Fruit fly (Drosophila melanogaster) whole organism, prepupa: ENCODE data around the gene CG31224.
A peak's percentile ranks its signal among the peaks of the same experiment; 100 is the strongest.

ENCODE experiments used
- Blimp-1 ChIP-seq: fragments of 200-800 bp; sonication (Bioruptor generic); optimal IDR thresholded peaks from 3 replicates; lab custom pipeline; 2017; ENCODE audit warnings: missing biosample characterization, missing genetic modification characterization, mild to moderate bottlenecking, moderate library complexity, missing genetic modification reagents
- CG10631 ChIP-seq: fragments of 200-800 bp; sonication (Bioruptor generic); optimal IDR thresholded peaks from 2 replicates; lab custom pipeline; 2016; ENCODE audit warnings: missing biosample characterization, missing genetic modification characterization
- CG11294 ChIP-seq: fragments of 200-800 bp; sonication (Bioruptor generic); IDR thresholded peaks from 2 replicates; pipeline ENCODE4 v1.3.6; 2022; ENCODE audit warnings: missing biosample characterization, missing genetic modification characterization
- CG11762 ChIP-seq: fragments of 200-800 bp; sonication (Bioruptor generic); optimal IDR thresholded peaks from 3 replicates; lab custom pipeline; 2016; ENCODE audit warnings: missing biosample characterization, missing genetic modification characterization; ENCODE audit not compliant: insufficient read depth
- CG15336 ChIP-seq: fragments of 200-800 bp; sonication (Bioruptor generic); IDR thresholded peaks from 2 replicates; pipeline ENCODE4 v1.3.6; 2022; ENCODE audit warnings: missing biosample characterization, missing genetic modification characterization
- CG1621 ChIP-seq: fragments of 200-800 bp; sonication (Bioruptor generic); optimal IDR thresholded peaks from 3 replicates; lab custom pipeline; 2018; ENCODE audit warnings: missing biosample characterization, mild to moderate bottlenecking, missing genetic modification characterization
- CG16779 ChIP-seq: fragments of 200-800 bp; sonication (Bioruptor generic); optimal IDR thresholded peaks from 3 replicates; lab custom pipeline; 2017; ENCODE audit warnings: missing biosample characterization, mild to moderate bottlenecking, missing genetic modification characterization
- CG3032 ChIP-seq: fragments of 200-800 bp; optimal IDR thresholded peaks from 2 replicates; lab custom pipeline; 2019; ENCODE audit warnings: missing biosample characterization, mild to moderate bottlenecking, missing genetic modification characterization, moderate library complexity
- CG31627 ChIP-seq: fragments of 200-800 bp; sonication (Bioruptor generic); optimal IDR thresholded peaks from 3 replicates; lab custom pipeline; 2016; ENCODE audit warnings: missing biosample characterization, missing genetic modification characterization
- CG3919 ChIP-seq: fragments of 200-800 bp; sonication (Bioruptor generic); optimal IDR thresholded peaks from 3 replicates; lab custom pipeline; 2016; ENCODE audit warnings: missing biosample characterization, missing genetic modification characterization
- CG4318 ChIP-seq: fragments of 200-800 bp; sonication (Bioruptor generic); optimal IDR thresholded peaks from 3 replicates; lab custom pipeline; 2017; ENCODE audit warnings: missing biosample characterization, mild to moderate bottlenecking, missing genetic modification characterization
- CG6163 ChIP-seq: fragments of 200-800 bp; sonication (Bioruptor generic); IDR thresholded peaks from 3 replicates; pipeline ENCODE4 v1.3.6; 2022; ENCODE audit warnings: missing biosample characterization, missing genetic modification characterization
- CG6276 ChIP-seq: fragments of 200-800 bp; sonication (Bioruptor generic); optimal IDR thresholded peaks from 2 replicates; lab custom pipeline; 2017; ENCODE audit warnings: missing biosample characterization, mild to moderate bottlenecking, missing genetic modification characterization
- CG6808 ChIP-seq: fragments of 200-800 bp; sonication (Bioruptor generic); optimal IDR thresholded peaks from 3 replicates; lab custom pipeline; 2017; ENCODE audit warnings: missing biosample characterization, missing genetic modification characterization, mild to moderate bottlenecking, moderate library complexity, missing genetic modification reagents
- CG7368 ChIP-seq: fragments of 200-800 bp; sonication (Bioruptor generic); optimal IDR thresholded peaks from 3 replicates; lab custom pipeline; 2016; ENCODE audit warnings: missing biosample characterization, missing genetic modification characterization
- CG8119 ChIP-seq: fragments of 200-800 bp; sonication (Bioruptor generic); IDR thresholded peaks from 3 replicates; pipeline ENCODE4 v1.3.6; 2022; ENCODE audit warnings: missing biosample characterization, missing genetic modification characterization
- CG8319 ChIP-seq: fragments of 200-800 bp; sonication (Bioruptor generic); optimal IDR thresholded peaks from 3 replicates; lab custom pipeline; 2016; ENCODE audit warnings: missing biosample characterization, missing genetic modification characterization
- CG9139 ChIP-seq: fragments of 200-800 bp; sonication (Bioruptor generic); optimal IDR thresholded peaks from 3 replicates; lab custom pipeline; 2017; ENCODE audit warnings: missing biosample characterization, mild to moderate bottlenecking, missing genetic modification characterization
- Eip78C ChIP-seq: fragments of 200-800 bp; sonication (Bioruptor generic); peaks from one replicate; lab custom pipeline; 2016; ENCODE audit warnings: missing biosample characterization, missing genetic modification characterization
- Eip93F ChIP-seq: fragments of 200-800 bp; sonication (Bioruptor generic); optimal IDR thresholded peaks from 2 replicates; lab custom pipeline; 2016; ENCODE audit warnings: missing biosample characterization, mild to moderate bottlenecking, missing genetic modification characterization
- Ets21C ChIP-seq: fragments of 200-800 bp; sonication (Bioruptor generic); optimal IDR thresholded peaks from 3 replicates; lab custom pipeline; 2016; ENCODE audit warnings: missing biosample characterization, missing genetic modification characterization
- Hr38 ChIP-seq: sonication (Bioruptor generic); optimal IDR thresholded peaks from 2 replicates; lab custom pipeline; 2016; ENCODE audit warnings: missing biosample characterization, missing genetic modification characterization
- Hr4 ChIP-seq: fragments of 200-800 bp; sonication (Bioruptor generic); optimal IDR thresholded peaks from 3 replicates; lab custom pipeline; 2016; ENCODE audit warnings: missing biosample characterization, missing genetic modification characterization
- Lpt ChIP-seq: fragments of 200-800 bp; sonication (Bioruptor generic); optimal IDR thresholded peaks from 3 replicates; lab custom pipeline; 2016; ENCODE audit warnings: missing biosample characterization, missing genetic modification characterization
- Smox ChIP-seq: fragments of 200-800 bp; sonication (Bioruptor generic); optimal IDR thresholded peaks from 3 replicates; lab custom pipeline; 2016; ENCODE audit warnings: missing biosample characterization, missing genetic modification characterization
- Sox102F ChIP-seq: fragments of 200-800 bp; sonication (Bioruptor generic); optimal IDR thresholded peaks from 2 replicates; lab custom pipeline; 2016; ENCODE audit warnings: missing biosample characterization, mild to moderate bottlenecking, missing genetic modification characterization
- Sox14 ChIP-seq: fragments of 200-800 bp; sonication (Bioruptor generic); optimal IDR thresholded peaks from 3 replicates; lab custom pipeline; 2016; ENCODE audit warnings: missing biosample characterization, missing genetic modification characterization
- acj6 ChIP-seq: fragments of 200-800 bp; sonication (Bioruptor generic); optimal IDR thresholded peaks from 3 replicates; lab custom pipeline; 2016; ENCODE audit warnings: missing biosample characterization, missing genetic modification characterization
- dsx ChIP-seq: fragments of 200-800 bp; optimal IDR thresholded peaks from 3 replicates; lab custom pipeline; 2019; ENCODE audit warnings: missing biosample characterization, mild to moderate bottlenecking, missing genetic modification characterization, moderate library complexity; ENCODE audit not compliant: poor library complexity, severe bottlenecking
- eg ChIP-seq: fragments of 200-800 bp; sonication (Bioruptor generic); IDR thresholded peaks from 3 replicates; pipeline ENCODE4 v1.3.6; 2022; ENCODE audit warnings: missing biosample characterization, missing genetic modification characterization
- esn ChIP-seq: fragments of 200-800 bp; sonication (Bioruptor generic); optimal IDR thresholded peaks from 2 replicates; lab custom pipeline; 2016; ENCODE audit warnings: missing biosample characterization, mild to moderate bottlenecking, missing genetic modification characterization, moderate library complexity
- fd59A ChIP-seq: fragments of 200-800 bp; sonication (Bioruptor generic); optimal IDR thresholded peaks from 2 replicates; lab custom pipeline; 2017; ENCODE audit warnings: missing biosample characterization, mild to moderate bottlenecking, missing genetic modification characterization, missing genetic modification reagents
- fkh ChIP-seq: fragments of 200-800 bp; sonication (Bioruptor generic); optimal IDR thresholded peaks from 3 replicates; lab custom pipeline; 2017; ENCODE audit warnings: missing biosample characterization, mild to moderate bottlenecking, missing genetic modification characterization, moderate library complexity
- net ChIP-seq: fragments of 200-800 bp; sonication (Bioruptor generic); optimal IDR thresholded peaks from 3 replicates; lab custom pipeline; 2016; ENCODE audit warnings: missing biosample characterization, missing genetic modification characterization
- pdm3 ChIP-seq: fragments of 200-800 bp; sonication (Bioruptor generic); optimal IDR thresholded peaks from 3 replicates; lab custom pipeline; 2016; ENCODE audit warnings: missing biosample characterization, missing genetic modification characterization
- spab ChIP-seq: fragments of 200-800 bp; sonication (Bioruptor generic); optimal IDR thresholded peaks from 2 replicates; lab custom pipeline; 2017; ENCODE audit warnings: missing biosample characterization, mild to moderate bottlenecking, missing genetic modification characterization, missing genetic modification reagents
- ss ChIP-seq, 2 experiments: fragments of 200-800 bp; sonication (Bioruptor generic); optimal IDR thresholded peaks; 2 replicates in 1 of 2; 3 replicates in 1 of 2; lab custom pipeline; 2017 to 2018; ENCODE audit warnings: mild to moderate bottlenecking in 2 of 2, missing biosample characterization in 2 of 2, missing genetic modification characterization in 2 of 2, moderate library complexity in 1 of 2
- svp ChIP-seq: fragments of 200-800 bp; sonication (Bioruptor generic); peaks from one replicate; lab custom pipeline; 2016; ENCODE audit warnings: missing biosample characterization, missing genetic modification characterization
- topi ChIP-seq: fragments of 200-800 bp; sonication (Bioruptor generic); optimal IDR thresholded peaks from 3 replicates; lab custom pipeline; 2016; ENCODE audit warnings: missing biosample characterization, missing genetic modification characterization
- vri ChIP-seq: fragments of 200-800 bp; sonication (Bioruptor generic); optimal IDR thresholded peaks from 3 replicates; lab custom pipeline; 2016; ENCODE audit warnings: missing biosample characterization, mild to moderate bottlenecking, missing genetic modification characterization

CG31224 gene

dm6 chr3R:18663525-18663924 lies 4.4 kb upstream of the CG31224 start, which contains the start of the genes Cpsf73 and Gos28:
TSS of gene Cpsf73 (minus strand) at chr3R:18663552.
TSS of gene Gos28 (plus strand) at chr3R:18663738.
- TF ChIP-seq dsx (GFP tag; lab: Kevin White, UChicago) (peak; percentile 7), Sox14 (GFP tag; lab: Kevin White, UChicago) (peak; percentile 70), topi (peak; percentile 23), CG31627 (peak; percentile 19), esn (peak; percentile 34), CG6808 (GFP tag; lab: Kevin White, UChicago) (no peak), CG3919 (GFP tag; lab: Kevin White, UChicago) (peak; percentile 22), Eip78C (GFP tag; lab: Kevin White, UChicago) (peak; percentile 64), fd59A (GFP tag; lab: Kevin White, UChicago) (no peak), CG3032 (tag; lab: Kevin White, UChicago) (no peak)

- no peak for TF ChIP-seq Hr38
- TF ChIP-seq eg (GFP tag; lab: Robert Waterston, UW) = no peak
- TF ChIP-seq CG11762 (GFP tag; lab: Kevin White, UChicago) = no peak
- peak; percentile 18; the same call in 1 of the 3 replicates for TF ChIP-seq CG6163 (GFP tag; lab: Robert Waterston, UW)
- TF ChIP-seq Blimp-1 (GFP tag; lab: Kevin White, UChicago) = peak; percentile 66
- no peak for TF ChIP-seq Eip93F (GFP tag; lab: Kevin White, UChicago)
- TF ChIP-seq Eip78C (GFP tag; lab: Kevin White, UChicago) = peak; percentile 51
- no peak for TF ChIP-seq CG7368
- peak; percentile 79 for TF ChIP-seq svp (GFP tag; lab: Kevin White, UChicago)
These were observed 647 bp downstream of the CG31224 start for dm6 chr3R:18658380-18658944.

- TF ChIP-seq Ets21C (GFP tag; lab: Kevin White, UChicago) = no peak
- no peak for TF ChIP-seq CG11294 (GFP tag; lab: Robert Waterston, UW)
- no peak for TF ChIP-seq vri (GFP tag; lab: Kevin White, UChicago)
- TF ChIP-seq Hr38 = no peak
- TF ChIP-seq CG7368 = no peak
- TF ChIP-seq CG4318 (GFP tag; lab: Kevin White, UChicago) = no peak
- TF ChIP-seq CG16779 (tag; lab: Kevin White, UChicago) = no peak
- no peak for TF ChIP-seq fkh
- no peak for TF ChIP-seq pdm3
- no peak for TF ChIP-seq CG9139 (GFP tag; lab: Kevin White, UChicago)
These were observed 15.5 kb downstream of the CG31224 start for dm6 chr3R:18643646-18644045.

dm6 chr3R:18641242-18641757 lies 17.8 kb downstream of the CG31224 start, which contains the start of gene CG14301:
TSS of gene CG14301 (minus strand) at chr3R:18641457.
- TF ChIP-seq CG3919 (GFP tag; lab: Kevin White, UChicago) (peak; percentile 10), esn (no peak), CG8119 (GFP tag; lab: Robert Waterston, UW) (no peak; the same call in 2 of the 3 replicates), Eip78C (GFP tag; lab: Kevin White, UChicago) (peak; percentile 29), Smox (no peak), CG15336 (peak; percentile 16; the same call in 1 of the 2 replicates), Lpt (GFP tag; lab: Kevin White, UChicago) (peak; percentile 3), eg (GFP tag; lab: Robert Waterston, UW) (peak; percentile 29; the same call in 1 of the 3 replicates), ss (GFP tag; optimal IDR thresholded peaks at IDR 0.05; lab: Kevin White, UChicago) (peak in 1 of 2 experiments; percentile 13)

dm6 chr3R:18639662-18640061 lies 19.4 kb downstream of the CG31224 start:
- no peak for TF ChIP-seq Sox102F (GFP tag; lab: Kevin White, UChicago)
- TF ChIP-seq CG31627 = no peak
- no peak for TF ChIP-seq Smox
- TF ChIP-seq CG10631 (GFP tag; lab: Kevin White, UChicago) = no peak
- no peak for TF ChIP-seq CG4318 (GFP tag; lab: Kevin White, UChicago)
- peak; percentile 75 for TF ChIP-seq eg (GFP tag; lab: Robert Waterston, UW)
- no peak for TF ChIP-seq CG1621 (tag; lab: Kevin White, UChicago)
- TF ChIP-seq fkh = no peak
- TF ChIP-seq topi = no peak
- peak; percentile 49 for TF ChIP-seq dsx (GFP tag; lab: Kevin White, UChicago)
- no peak for TF ChIP-seq Blimp-1 (GFP tag; lab: Kevin White, UChicago)
- peak; percentile 6 for TF ChIP-seq CG3032 (tag; lab: Kevin White, UChicago)
- TF ChIP-seq Eip93F (GFP tag; lab: Kevin White, UChicago) = no peak
- TF ChIP-seq Hr4 (GFP tag; lab: Kevin White, UChicago) = peak; percentile 19
- TF ChIP-seq CG16779 (tag; lab: Kevin White, UChicago) = no peak
- TF ChIP-seq CG8319 (GFP tag; lab: Kevin White, UChicago) = no peak
- TF ChIP-seq net (GFP tag; lab: Kevin White, UChicago) = no peak
- no peak for TF ChIP-seq acj6 (GFP tag; lab: Kevin White, UChicago)
- peak; percentile 4 for TF ChIP-seq esn
- TF ChIP-seq spab (GFP tag; lab: Kevin White, UChicago) = no peak
- peak; percentile 56 for TF ChIP-seq Eip78C (GFP tag; lab: Kevin White, UChicago)
- TF ChIP-seq Lpt (GFP tag; lab: Kevin White, UChicago) = no peak
- peak; percentile 12 for TF ChIP-seq CG6276 (GFP tag; lab: Kevin White, UChicago)
